Worm (Caenorhabditis elegans): ENCODE measurements around the gene grl-22.

DNA sequence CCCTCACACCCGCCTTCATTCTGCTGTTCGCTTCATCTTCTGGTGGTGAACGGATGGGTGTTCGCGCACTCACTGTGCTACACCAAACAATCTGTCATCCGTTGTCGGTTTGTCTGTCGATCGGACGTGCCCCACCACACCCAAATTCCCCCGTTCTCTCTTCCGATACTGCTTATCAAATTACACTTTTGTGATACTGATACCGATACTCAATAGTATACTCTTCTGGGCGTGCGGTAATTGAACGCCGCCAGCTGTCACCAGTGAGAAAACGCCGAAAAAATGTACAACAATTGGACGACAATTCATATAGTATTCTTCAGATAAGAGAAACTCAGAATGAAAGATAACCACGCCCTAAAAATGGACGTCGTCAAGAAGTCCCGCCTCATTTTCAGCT, 24.3 kb upstream of the grl-22 start:
- TF ChIP-seq him-1 (tag; optimal IDR thresholded peaks at IDR 0.05) (no peak), W03F9.2 (tag; optimal IDR thresholded peaks at IDR 0.05) (no peak), dao-5 (tag; optimal IDR thresholded peaks at IDR 0.05) (no peak)
